Worm (Caenorhabditis elegans) whole organism, L2 larva: ENCODE results near the gene smoc-1.

ENCODE experiments used
- F13H6.1 ChIP-seq: sonication (generic microtip); optimal IDR thresholded peaks from 2 replicates; lab custom pipeline; 2016; ENCODE audit warnings: missing genetic modification characterization, missing compliant biosample characterization
- R02D3.7 ChIP-seq: fragments of 150-350 bp; optimal IDR thresholded peaks from 2 replicates; lab custom pipeline; 2014; ENCODE audit warnings: missing biosample characterization, missing genetic modification characterization
- dmd-4 ChIP-seq: sonication (generic microtip); optimal IDR thresholded peaks from 2 replicates; lab custom pipeline; 2017; ENCODE audit warnings: missing biosample characterization, missing genetic modification characterization
- mdl-1 ChIP-seq, 2 experiments: fragments of 150-350 bp in 1 of 2; sonication (generic microtip) in 1 of 2; optimal IDR thresholded peaks; 2 replicates each; lab custom pipeline; 2017; ENCODE audit warnings: missing biosample characterization in 2 of 2, missing genetic modification characterization in 2 of 2
- nhr-11 ChIP-seq: fragments of 150-350 bp; optimal IDR thresholded peaks from 2 replicates; lab custom pipeline; 2014; ENCODE audit warnings: missing biosample characterization, missing genetic modification characterization
- unc-39 ChIP-seq: fragments of 150-350 bp; optimal IDR thresholded peaks from 2 replicates; lab custom pipeline; 2014; ENCODE audit warnings: missing biosample characterization, missing genetic modification characterization
- ztf-11 ChIP-seq: sonication (generic microtip); optimal IDR thresholded peaks from 2 replicates; lab custom pipeline; 2017; ENCODE audit warnings: missing biosample characterization, missing genetic modification characterization

ce11 chrV:11736896-11737295 lies 20.6 kb upstream of the smoc-1 start, which contains the start of gene spe-42:
- no peak for TF ChIP-seq mdl-1 (tag; optimal IDR thresholded peaks at IDR 0.05; lab: Kevin White, UChicago)
- TF ChIP-seq nhr-11 (tag; lab: Kevin White, UChicago), result no peak
- no peak for TF ChIP-seq R02D3.7 (tag; lab: Kevin White, UChicago)
- no peak for TF ChIP-seq F13H6.1 (tag; lab: Kevin White, UChicago)
- TF ChIP-seq unc-39 (tag; lab: Kevin White, UChicago), result no peak
- no peak for TF ChIP-seq ztf-11 (tag; lab: Kevin White, UChicago)
- no peak for TF ChIP-seq dmd-4 (tag; lab: Kevin White, UChicago)
